Worm (Caenorhabditis elegans) whole organism, L4/young adult: ENCODE data around the gene srab-14.

ENCODE experiments used
- dao-5 ChIP-seq: sonication (generic microtip); optimal IDR thresholded peaks from 2 replicates; lab custom pipeline; 2016; ENCODE audit warnings: missing genotype, missing genetic modification characterization, moderate library complexity, missing compliant biosample characterization
- him-1 ChIP-seq: sonication (generic microtip); optimal IDR thresholded peaks from 2 replicates; lab custom pipeline; 2016; ENCODE audit warnings: missing genotype, missing genetic modification reagents, missing genetic modification characterization, missing compliant biosample characterization

ce11 chrII:7478487-7479234 is 20.6 kb downstream of the srab-14 start, which contains the start of the genes aka-1 and ubc-6:
- peak; percentile 7 for TF ChIP-seq dao-5 (tag; lab: Kevin White, UChicago)
- TF ChIP-seq him-1 (tag; lab: Kevin White, UChicago) = peak; percentile 78
